Worm (Caenorhabditis elegans) whole organism, late embryonic: Measurements from ENCODE around the gene ZK757.10.

Experiments
- F13H6.1 ChIP-seq: sonication (generic microtip); optimal IDR thresholded peaks from 2 replicates; lab custom pipeline; 2016; ENCODE audit warnings: missing genetic modification characterization, missing compliant biosample characterization
- ama-1 ChIP-seq: fragments of 150-350 bp; optimal IDR thresholded peaks from 2 replicates; lab custom pipeline; 2014
- ceh-14 ChIP-seq: sonication (generic microtip); optimal IDR thresholded peaks from 2 replicates; lab custom pipeline; 2016; ENCODE audit warnings: missing genotype, missing genetic modification characterization, missing compliant biosample characterization
- ceh-2 ChIP-seq: sonication (generic microtip); optimal IDR thresholded peaks from 2 replicates; lab custom pipeline; 2016; ENCODE audit warnings: missing genotype, missing genetic modification characterization, missing compliant biosample characterization
- ceh-6 ChIP-seq: fragments of 200-800 bp; sonication (Bioruptor generic); optimal IDR thresholded peaks from 2 replicates; lab custom pipeline; 2018; ENCODE audit warnings: mild to moderate bottlenecking, missing genetic modification characterization, missing compliant biosample characterization
- fkh-10 ChIP-seq: fragments of 150-350 bp; optimal IDR thresholded peaks from 2 replicates; lab custom pipeline; 2014; ENCODE audit warnings: missing biosample characterization, missing genetic modification reagents, missing genetic modification characterization
- gmeb-2 ChIP-seq: sonication (generic microtip); optimal IDR thresholded peaks from 2 replicates; lab custom pipeline; 2016; ENCODE audit warnings: missing genetic modification characterization, inconsistent platforms, missing compliant biosample characterization
- lin-11 ChIP-seq: fragments of 200-800 bp; sonication (Bioruptor generic); optimal IDR thresholded peaks from 2 replicates; lab custom pipeline; 2018; ENCODE audit warnings: mild to moderate bottlenecking, missing genetic modification characterization, missing compliant biosample characterization
- nfya-1 ChIP-seq: sonication (generic microtip); optimal IDR thresholded peaks from 2 replicates; lab custom pipeline; 2017; ENCODE audit warnings: missing genetic modification characterization, mild to moderate bottlenecking, missing compliant biosample characterization, antibody characterized with exemption, moderate library complexity
- nhr-11 ChIP-seq: fragments of 150-350 bp; optimal IDR thresholded peaks from 2 replicates; lab custom pipeline; 2014; ENCODE audit warnings: missing biosample characterization, missing genetic modification characterization
- pat-9 ChIP-seq: fragments of 200-800 bp; sonication (Bioruptor generic); optimal IDR thresholded peaks from 2 replicates; lab custom pipeline; 2018; ENCODE audit warnings: mild to moderate bottlenecking, missing genetic modification characterization, moderate library complexity, missing compliant biosample characterization
- pqm-1 ChIP-seq: sonication (generic microtip); optimal IDR thresholded peaks from 2 replicates; lab custom pipeline; 2016; ENCODE audit warnings: missing genetic modification characterization, missing compliant biosample characterization
- unc-55 ChIP-seq: sonication (generic microtip); optimal IDR thresholded peaks from 2 replicates; lab custom pipeline; 2017; ENCODE audit warnings: missing biosample characterization, missing genetic modification reagents, missing genetic modification characterization

DNA sequence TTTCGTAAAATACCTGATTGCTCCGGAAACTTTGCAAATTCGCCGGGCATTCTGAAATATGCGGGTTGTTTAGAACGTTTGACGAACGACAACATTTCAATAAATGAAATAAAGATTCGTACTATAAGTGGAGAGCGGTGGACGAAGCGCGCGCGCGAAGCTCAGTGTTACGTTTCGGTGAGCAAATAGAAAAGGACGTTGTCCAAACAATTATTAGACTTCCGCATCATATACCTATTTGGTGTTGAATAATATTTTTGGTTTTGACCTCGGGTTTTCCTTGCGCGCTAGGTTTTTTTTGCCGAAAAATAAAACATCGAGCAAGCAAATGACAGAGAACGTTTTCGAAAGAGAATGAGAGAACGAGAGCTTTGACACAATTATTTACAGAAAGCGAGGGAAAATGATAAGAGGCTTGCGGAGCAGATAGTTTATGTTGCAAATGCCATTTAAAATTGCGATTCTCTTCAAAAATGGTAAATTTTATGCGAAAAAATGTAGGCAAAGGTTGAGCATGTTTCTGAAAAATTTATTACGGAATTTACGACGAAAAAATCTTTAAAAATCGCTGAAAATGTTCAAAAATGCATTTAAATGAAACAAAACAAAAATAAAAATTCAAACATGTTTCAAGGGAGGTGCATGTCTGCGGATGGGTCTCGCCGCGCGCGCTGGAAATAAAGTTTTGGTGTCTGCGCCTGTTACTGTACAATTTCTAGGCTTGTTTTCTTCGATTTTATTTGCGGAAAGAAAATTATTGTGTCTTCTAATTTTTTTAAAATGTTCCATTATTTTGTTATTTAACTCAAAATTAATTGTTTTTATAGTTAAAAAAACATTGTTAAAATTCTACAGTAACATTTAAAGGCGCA lies 33.8 kb downstream of the ZK757.10 start, which contains the start of the genes cyld-1 and F40F12.9:
- TF ChIP-seq nhr-11 (tag; lab: Kevin White, UChicago) (no peak), ama-1 (lab: Kevin White, UChicago) (no peak), lin-11 (tag; lab: Kevin White, UChicago) (no peak), fkh-10 (GFP tag; lab: Kevin White, UChicago) (no peak), pqm-1 (tag; lab: Kevin White, UChicago) (no peak), F13H6.1 (tag; lab: Kevin White, UChicago) (no peak), nfya-1 (no peak), ceh-2 (no peak), gmeb-2 (tag; lab: Kevin White, UChicago) (no peak), pat-9 (tag; lab: Kevin White, UChicago) (no peak), ceh-6 (no peak), ceh-14 (tag; lab: Kevin White, UChicago) (no peak), unc-55 (no peak)
